Worm (Caenorhabditis elegans) whole organism, mixed stage, embryonic: ENCODE measurements around the gene C11H1.5.
A peak's percentile ranks its signal among the peaks of the same experiment; 100 is the strongest.

Experiments
- M03D4.4 ChIP-seq: sonication (generic microtip); optimal IDR thresholded peaks from 2 replicates; lab custom pipeline; 2017; ENCODE audit warnings: mild to moderate bottlenecking, missing genetic modification characterization, missing compliant biosample characterization
- bed-3 ChIP-seq: fragments of 200-800 bp; sonication (Bioruptor generic); optimal IDR thresholded peaks from 3 replicates; lab custom pipeline; 2018; ENCODE audit warnings: mild to moderate bottlenecking, missing genetic modification characterization, moderate library complexity, missing compliant biosample characterization
- ceh-39 ChIP-seq: fragments of 150-350 bp; optimal IDR thresholded peaks from 2 replicates; lab custom pipeline; 2014; ENCODE audit warnings: missing biosample characterization, missing genetic modification characterization
- ceh-83 ChIP-seq: fragments of 200-800 bp; sonication (Bioruptor generic); optimal IDR thresholded peaks from 2 replicates; lab custom pipeline; 2018; ENCODE audit warnings: mild to moderate bottlenecking, missing genetic modification characterization, missing compliant biosample characterization
- ces-1 ChIP-seq: fragments of 150-350 bp; optimal IDR thresholded peaks from 2 replicates; lab custom pipeline; 2014; ENCODE audit warnings: missing biosample characterization, missing genetic modification reagents, missing genetic modification characterization
- cnd-1 ChIP-seq: fragments of 200-800 bp; sonication (Bioruptor generic); optimal IDR thresholded peaks from 2 replicates; lab custom pipeline; 2018; ENCODE audit warnings: mild to moderate bottlenecking, missing genetic modification characterization, missing compliant biosample characterization
- drap-1 ChIP-seq: fragments of 200-800 bp; sonication (Bioruptor generic); optimal IDR thresholded peaks from 3 replicates; lab custom pipeline; 2018; ENCODE audit warnings: mild to moderate bottlenecking, missing genetic modification characterization, missing compliant biosample characterization
- elt-1 ChIP-seq: sonication (generic microtip); optimal IDR thresholded peaks from 2 replicates; lab custom pipeline; 2017; ENCODE audit warnings: missing genetic modification characterization, mild to moderate bottlenecking, missing compliant biosample characterization, antibody characterized with exemption, moderate library complexity, borderline replicate concordance; ENCODE audit not compliant: insufficient read depth
- ham-2 ChIP-seq: fragments of 200-800 bp; sonication (Bioruptor generic); optimal IDR thresholded peaks from 2 replicates; lab custom pipeline; 2018; ENCODE audit warnings: mild to moderate bottlenecking, missing genetic modification characterization, missing compliant biosample characterization
- hlh-1 ChIP-seq: fragments of 150-350 bp; optimal IDR thresholded peaks from 2 replicates; lab custom pipeline; 2014; ENCODE audit warnings: missing biosample characterization, missing genetic modification reagents, missing genetic modification characterization
- lin-13 ChIP-seq: fragments of 150-350 bp; optimal IDR thresholded peaks from 2 replicates; lab custom pipeline; 2014; ENCODE audit warnings: missing biosample characterization, missing genetic modification characterization
- lin-32 ChIP-seq: fragments of 200-800 bp; sonication (Bioruptor generic); optimal IDR thresholded peaks from 2 replicates; lab custom pipeline; 2018; ENCODE audit warnings: mild to moderate bottlenecking, missing genetic modification characterization, missing compliant biosample characterization
- lsy-2 ChIP-seq: fragments of 150-350 bp; optimal IDR thresholded peaks from 2 replicates; lab custom pipeline; 2014; ENCODE audit warnings: missing biosample characterization, missing genetic modification characterization
- mab-5 ChIP-seq: fragments of 150-350 bp; optimal IDR thresholded peaks from 2 replicates; lab custom pipeline; 2014; ENCODE audit warnings: missing biosample characterization, missing genetic modification characterization
- mep-1 ChIP-seq: fragments of 150-350 bp; optimal IDR thresholded peaks from 2 replicates; lab custom pipeline; 2017; ENCODE audit warnings: missing biosample characterization, missing genetic modification reagents, missing genetic modification characterization, inconsistent platforms
- mls-2 ChIP-seq: sonication (generic microtip); optimal IDR thresholded peaks from 2 replicates; lab custom pipeline; 2016; ENCODE audit warnings: mild to moderate bottlenecking, missing genetic modification characterization, moderate library complexity, missing compliant biosample characterization
- nhr-12 ChIP-seq: fragments of 150-350 bp; optimal IDR thresholded peaks from 2 replicates; lab custom pipeline; 2014; ENCODE audit warnings: missing biosample characterization, missing genetic modification characterization
- nhr-2 ChIP-seq: fragments of 150-350 bp; optimal IDR thresholded peaks from 2 replicates; lab custom pipeline; 2014; ENCODE audit warnings: missing biosample characterization, missing genetic modification characterization
- nhr-237 ChIP-seq: fragments of 150-350 bp; optimal IDR thresholded peaks from 2 replicates; lab custom pipeline; 2014; ENCODE audit warnings: missing biosample characterization, missing genetic modification characterization
- nhr-76 ChIP-seq: sonication (generic microtip); optimal IDR thresholded peaks from 2 replicates; lab custom pipeline; 2017; ENCODE audit warnings: missing biosample characterization, missing genetic modification characterization
- pha-4 ChIP-seq: fragments of 150-350 bp; optimal IDR thresholded peaks from 2 replicates; lab custom pipeline; 2018; ENCODE audit warnings: missing biosample characterization, missing genetic modification reagents, missing genetic modification characterization
- sem-2 ChIP-seq: fragments of 200-800 bp; sonication (Bioruptor generic); optimal IDR thresholded peaks from 2 replicates; lab custom pipeline; 2018; ENCODE audit warnings: mild to moderate bottlenecking, missing genetic modification characterization, missing compliant biosample characterization
- snpc-4 ChIP-seq: fragments of 150-350 bp; optimal IDR thresholded peaks from 2 replicates; lab custom pipeline; 2014; ENCODE audit warnings: missing biosample characterization, missing genetic modification characterization
- sptf-1 ChIP-seq: sonication (generic microtip); optimal IDR thresholded peaks from 2 replicates; lab custom pipeline; 2017; ENCODE audit warnings: mild to moderate bottlenecking, missing genetic modification characterization, moderate library complexity, missing compliant biosample characterization
- tbx-8 ChIP-seq: fragments of 200-800 bp; sonication (Bioruptor generic); optimal IDR thresholded peaks from 2 replicates; lab custom pipeline; 2018; ENCODE audit warnings: mild to moderate bottlenecking, missing genetic modification characterization, moderate library complexity, missing compliant biosample characterization
- unc-120 ChIP-seq: sonication (generic microtip); optimal IDR thresholded peaks from 2 replicates; lab custom pipeline; 2017; ENCODE audit warnings: missing genetic modification characterization, missing compliant biosample characterization; ENCODE audit not compliant: poor library complexity, severe bottlenecking
- unc-39 ChIP-seq: fragments of 150-350 bp; optimal IDR thresholded peaks from 2 replicates; lab custom pipeline; 2014; ENCODE audit warnings: missing biosample characterization, missing genetic modification characterization
- unc-62 ChIP-seq: fragments of 150-350 bp; optimal IDR thresholded peaks from 2 replicates; lab custom pipeline; 2014; ENCODE audit warnings: missing biosample characterization, missing genetic modification reagents, missing genetic modification characterization
- zip-8 ChIP-seq: fragments of 150-350 bp; optimal IDR thresholded peaks from 2 replicates; lab custom pipeline; 2014; ENCODE audit warnings: missing biosample characterization, missing genetic modification characterization

The C11H1.5 gene

DNA sequence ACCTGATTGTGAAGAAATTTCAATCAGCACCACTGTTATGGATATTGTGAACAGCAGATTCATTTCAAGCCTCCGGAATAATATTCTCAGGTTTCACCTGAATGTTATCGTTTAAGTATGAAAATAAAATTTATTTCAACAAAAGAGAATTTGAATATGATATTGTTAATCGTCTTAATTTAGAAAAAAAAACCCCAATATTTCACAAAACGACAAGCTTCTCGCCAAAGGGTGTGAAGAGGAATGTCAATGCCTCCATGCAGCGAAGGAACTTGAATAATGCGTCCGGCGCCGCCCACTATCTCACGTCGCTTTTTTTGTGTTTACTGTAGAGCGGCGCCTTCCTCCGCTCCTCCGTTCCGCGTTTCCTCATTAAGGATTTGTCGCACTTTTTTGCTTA lies at the start of gene C11H1.5:
Gene C11H1.5, minus strand, starts transcription at position 101 of the 400 bp plus-strand sequence.
- TF ChIP-seq mab-5 (tag; lab: Kevin White, UChicago) = no peak
- no peak for TF ChIP-seq mep-1 (tag; lab: Kevin White, UChicago)
- TF ChIP-seq drap-1 (GFP tag; lab: Kevin White, UChicago) = no peak
- TF ChIP-seq unc-62 (GFP tag; lab: Kevin White, UChicago) = no peak
- TF ChIP-seq elt-1 (tag; lab: Kevin White, UChicago) = no peak
- TF ChIP-seq unc-39 (tag; lab: Kevin White, UChicago) = no peak
- no peak for TF ChIP-seq M03D4.4 (tag; lab: Kevin White, UChicago)
- no peak for TF ChIP-seq zip-8
- TF ChIP-seq ham-2 (GFP tag; lab: Kevin White, UChicago) = no peak
- TF ChIP-seq nhr-12 (tag; lab: Kevin White, UChicago) = no peak
- TF ChIP-seq pha-4 = no peak
- TF ChIP-seq nhr-237 = no peak
- no peak for TF ChIP-seq lsy-2 (tag; lab: Kevin White, UChicago)
- TF ChIP-seq sem-2 (GFP tag; lab: Kevin White, UChicago) = no peak
- no peak for TF ChIP-seq ceh-83 (GFP tag; lab: Kevin White, UChicago)

DNA sequence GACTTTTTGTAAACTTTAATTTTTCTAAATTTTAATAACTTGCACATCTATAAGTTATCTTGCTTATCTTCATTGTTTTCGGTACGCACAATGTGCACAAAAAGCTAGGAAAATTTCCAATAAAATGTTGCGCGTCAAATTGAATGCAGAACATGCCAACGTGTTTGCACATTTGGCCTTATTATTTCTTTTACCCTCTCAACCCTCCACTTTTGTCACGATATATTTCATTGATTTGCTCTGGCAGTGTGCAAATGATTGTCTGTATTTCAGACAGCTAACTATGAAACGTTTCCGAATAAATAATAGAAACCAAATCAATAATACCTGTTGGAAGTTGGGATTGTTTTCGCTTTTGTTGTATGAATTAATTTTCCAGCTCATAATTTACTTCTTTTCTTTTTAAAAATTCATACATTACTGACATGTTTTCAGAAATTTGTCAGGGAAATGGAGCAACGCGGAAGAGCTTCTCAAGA lies 46.8 kb upstream of the C11H1.5 start, which contains the start of gene wdr-5.2:
Gene wdr-5.2, plus strand, starts transcription at position 429 of the 479 bp plus-strand sequence.
- TF ChIP-seq sptf-1 (tag; lab: Kevin White, UChicago) = no peak
- no peak for TF ChIP-seq drap-1 (GFP tag; lab: Kevin White, UChicago)
- peak; percentile 36 for TF ChIP-seq ces-1 (GFP tag; lab: Kevin White, UChicago)
- TF ChIP-seq ceh-39 (tag; lab: Kevin White, UChicago) = no peak
- TF ChIP-seq unc-120 (tag; lab: Kevin White, UChicago) = peak; percentile 29
- TF ChIP-seq nhr-2 (tag; lab: Kevin White, UChicago) = no peak

DNA sequence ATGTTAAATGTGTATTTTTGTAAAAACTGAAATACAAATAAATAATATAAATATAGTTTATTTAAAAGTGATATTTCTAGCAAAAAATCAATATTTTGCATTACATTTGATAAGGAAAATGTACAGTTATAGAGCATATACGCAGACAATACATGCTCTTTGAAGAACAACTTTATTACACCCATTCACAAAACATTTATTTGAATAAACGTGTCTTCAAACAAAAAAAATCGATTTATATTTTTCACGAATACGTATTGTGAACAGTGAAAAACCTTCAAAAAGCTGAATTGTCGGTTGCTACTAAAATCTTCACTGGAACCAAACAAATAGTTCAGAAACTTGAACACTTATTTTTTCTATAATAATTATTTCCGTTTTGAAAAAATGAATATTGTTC lies 44.6 kb upstream of the C11H1.5 start, which contains the start of gene K04G11.3:
Gene K04G11.3, minus strand, starts transcription at position 101 of the 400 bp plus-strand sequence.
- TF ChIP-seq nhr-76 (tag; lab: Kevin White, UChicago) = no peak
- TF ChIP-seq zip-8 = no peak
- TF ChIP-seq mls-2 (tag; lab: Kevin White, UChicago) = no peak
- TF ChIP-seq cnd-1 (tag; lab: Kevin White, UChicago) = no peak
- TF ChIP-seq ceh-39 (tag; lab: Kevin White, UChicago) = no peak
- no peak for TF ChIP-seq hlh-1 (tag; lab: Kevin White, UChicago)
- TF ChIP-seq elt-1 (tag; lab: Kevin White, UChicago) = no peak
- TF ChIP-seq bed-3 = no peak
- TF ChIP-seq mep-1 (tag; lab: Kevin White, UChicago) = no peak
- TF ChIP-seq nhr-237 = no peak

DNA sequence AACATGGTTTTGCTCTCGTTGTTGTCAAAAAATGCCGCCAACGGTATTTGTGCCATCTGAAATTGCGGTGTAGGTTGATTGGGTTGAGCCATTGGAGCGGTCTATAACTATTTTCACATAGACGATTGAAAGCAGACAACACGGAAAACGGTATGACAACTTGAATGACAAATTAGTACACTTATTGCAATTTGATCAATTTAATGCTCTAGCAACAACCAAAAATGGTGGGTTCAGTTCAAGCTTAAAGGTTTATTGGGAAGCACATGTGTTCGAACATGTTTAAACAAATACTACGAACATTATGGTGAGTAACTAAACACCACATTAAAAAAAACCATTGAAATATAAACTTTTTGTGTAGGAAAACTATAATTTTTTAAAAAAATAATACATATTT lies 37.4 kb upstream of the C11H1.5 start, which contains the start of gene sel-7:
Gene sel-7, minus strand, starts transcription at position 101 of the 400 bp plus-strand sequence.
- TF ChIP-seq ces-1 (GFP tag; lab: Kevin White, UChicago) = no peak
- no peak for TF ChIP-seq nhr-237
- no peak for TF ChIP-seq drap-1 (GFP tag; lab: Kevin White, UChicago)
- no peak for TF ChIP-seq bed-3
- TF ChIP-seq M03D4.4 (tag; lab: Kevin White, UChicago) = no peak
- TF ChIP-seq lin-13 = no peak
- TF ChIP-seq ceh-39 (tag; lab: Kevin White, UChicago) = no peak
- no peak for TF ChIP-seq ceh-83 (GFP tag; lab: Kevin White, UChicago)
- TF ChIP-seq mls-2 (tag; lab: Kevin White, UChicago) = no peak

DNA sequence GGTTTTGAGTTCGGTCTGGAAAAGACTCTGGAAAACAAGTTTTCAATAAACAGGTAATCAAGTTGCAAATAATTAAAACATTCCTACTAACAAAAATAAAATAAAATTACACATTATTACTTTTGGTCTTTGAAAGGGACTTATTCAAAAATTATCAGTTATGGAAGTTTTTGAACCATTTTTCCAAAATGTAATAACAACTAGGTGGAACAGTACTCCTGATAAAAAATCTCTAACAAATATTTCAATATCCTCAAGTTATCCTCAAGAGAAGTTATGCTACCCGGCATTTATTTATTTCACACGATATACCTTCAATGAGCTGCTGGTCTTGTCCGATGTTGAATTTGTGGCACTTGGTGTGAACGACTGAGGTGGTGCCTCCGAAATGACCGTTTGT lies 36.7 kb upstream of the C11H1.5 start:
- TF ChIP-seq lin-32 (GFP tag; lab: Kevin White, UChicago) = no peak
- no peak for TF ChIP-seq sptf-1 (tag; lab: Kevin White, UChicago)
- no peak for TF ChIP-seq zip-8
- no peak for TF ChIP-seq cnd-1 (tag; lab: Kevin White, UChicago)
- TF ChIP-seq snpc-4 = no peak
- no peak for TF ChIP-seq tbx-8
- TF ChIP-seq unc-39 (tag; lab: Kevin White, UChicago) = no peak
- no peak for TF ChIP-seq lsy-2 (tag; lab: Kevin White, UChicago)
- no peak for TF ChIP-seq drap-1 (GFP tag; lab: Kevin White, UChicago)
- no peak for TF ChIP-seq mab-5 (tag; lab: Kevin White, UChicago)
- no peak for TF ChIP-seq sem-2 (GFP tag; lab: Kevin White, UChicago)
